Fruit fly (Drosophila melanogaster): ENCODE measurements around the gene CG4572.

DNA sequence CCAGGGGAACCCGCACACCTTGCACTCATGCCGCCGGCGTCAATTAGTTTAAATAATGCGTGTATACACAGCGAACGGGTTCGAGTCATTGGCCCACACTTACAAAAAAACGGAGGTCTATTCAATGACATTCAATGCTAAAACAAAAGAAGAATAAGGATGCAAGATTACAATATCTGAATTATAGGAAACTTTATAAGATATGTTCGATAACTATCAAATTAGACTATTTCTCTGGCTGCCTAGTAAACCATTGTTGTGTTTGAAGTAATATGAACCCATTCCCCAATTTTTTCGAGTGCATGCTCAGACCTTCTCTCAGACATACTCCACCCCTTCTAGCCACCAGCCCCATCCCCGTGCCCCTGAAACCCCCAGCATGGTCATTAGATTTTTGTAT, 43.2 kb downstream of the CG4572 start:
- TF ChIP-seq CTCF (optimal IDR thresholded peaks at IDR 0.05) (no peak), CG8478 (optimal IDR thresholded peaks at IDR 0.05) (no peak)
